Worm (Caenorhabditis elegans): ENCODE results near the gene plk-1.

DNA sequence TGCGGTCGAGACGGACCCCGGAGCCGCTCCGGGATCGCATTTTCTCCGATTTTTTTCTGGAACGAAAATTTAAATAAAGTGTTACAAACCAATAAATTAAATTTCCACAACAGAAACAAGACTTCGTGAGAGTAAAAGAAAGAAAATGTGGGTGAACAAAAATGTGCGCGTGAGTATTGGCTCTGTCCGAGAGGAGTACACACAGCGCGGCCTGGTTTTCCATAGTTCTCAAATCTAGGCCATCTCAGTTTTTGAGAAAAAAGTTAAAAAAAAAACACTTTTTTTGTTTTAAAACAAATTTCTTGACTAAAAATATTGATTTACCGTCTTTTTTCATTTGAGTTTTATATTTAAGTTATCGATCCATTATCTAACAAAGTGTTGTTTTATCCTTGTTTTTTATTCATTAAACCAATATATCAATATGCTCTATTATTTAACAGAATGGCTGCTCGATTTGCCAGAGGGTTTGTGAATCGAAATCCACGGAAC is 43.5 kb downstream of the plk-1 start, which contains the start of the genes C14B9.8 and mrpl-18:
- TF ChIP-seq elt-1 (tag; optimal IDR thresholded peaks at IDR 0.05) (no peak), ama-1 (optimal IDR thresholded peaks at IDR 0.05) (no peak)

All from whole organism, L2 larva.